Fruit fly (Drosophila melanogaster): Measurements from ENCODE around the gene snu.

- TF ChIP-seq usp (GFP tag; optimal IDR thresholded peaks at IDR 0.05), result no peak
- TF ChIP-seq CG8478 (optimal IDR thresholded peaks at IDR 0.05), result no peak
- TF ChIP-seq pan (optimal IDR thresholded peaks at IDR 0.05), result no peak
- no peak for TF ChIP-seq psq (optimal IDR thresholded peaks at IDR 0.05)
- TF ChIP-seq EcR (GFP tag; optimal IDR thresholded peaks at IDR 0.05), result no peak
Measured at dm6 chr3R:28676870-28677526, 2.2 kb downstream of the snu start.
